Worm (Caenorhabditis elegans): ENCODE measurements around the gene F52C6.2.

F52C6.2 gene

ce11 chrII:1895762-1896161, 30.5 kb upstream of the F52C6.2 start, which contains the start of gene math-25:
Gene math-25, plus strand, starts transcription at chrII:1896062.
- TF ChIP-seq flt-1 (GFP tag; IDR thresholded peaks at IDR 0.05), result no peak
- no peak for TF ChIP-seq ztf-29 (GFP tag; IDR thresholded peaks at IDR 0.05)
- TF ChIP-seq ztf-23 (GFP tag; IDR thresholded peaks at IDR 0.05), result no peak
- no peak for TF ChIP-seq med-1 (GFP tag; optimal IDR thresholded peaks at IDR 0.05; ENCODE audit: insufficient read depth)
- TF ChIP-seq T22C8.4 (GFP tag; IDR thresholded peaks at IDR 0.05), result no peak
- no peak for TF ChIP-seq klf-2 (GFP tag; conservative IDR thresholded peaks at IDR 0.05)
- no peak for TF ChIP-seq ref-1 (GFP tag; conservative IDR thresholded peaks at IDR 0.05)
- no peak for TF ChIP-seq cog-1 (tag; optimal IDR thresholded peaks at IDR 0.05)
- TF ChIP-seq tab-1 (GFP tag; IDR thresholded peaks at IDR 0.05), result no peak

ce11 chrII:1897936-1898335, 28.3 kb upstream of the F52C6.2 start, which contains the start of gene C46F9.6:
Gene C46F9.6, plus strand, starts transcription at chrII:1898236.
- no peak for TF ChIP-seq cog-1 (tag; optimal IDR thresholded peaks at IDR 0.05)
- TF ChIP-seq ztf-23 (GFP tag; IDR thresholded peaks at IDR 0.05), result no peak
- TF ChIP-seq ztf-29 (GFP tag; IDR thresholded peaks at IDR 0.05), result no peak
- no peak for TF ChIP-seq flt-1 (GFP tag; IDR thresholded peaks at IDR 0.05)
- TF ChIP-seq med-1 (GFP tag; optimal IDR thresholded peaks at IDR 0.05; ENCODE audit: insufficient read depth), result no peak
- TF ChIP-seq ref-1 (GFP tag; conservative IDR thresholded peaks at IDR 0.05), result no peak
- TF ChIP-seq klf-2 (GFP tag; conservative IDR thresholded peaks at IDR 0.05), result no peak
- TF ChIP-seq tab-1 (GFP tag; IDR thresholded peaks at IDR 0.05), result no peak
- TF ChIP-seq T22C8.4 (GFP tag; IDR thresholded peaks at IDR 0.05), result no peak

- TF ChIP-seq ztf-29 (GFP tag; IDR thresholded peaks at IDR 0.05) (no peak), cog-1 (tag; optimal IDR thresholded peaks at IDR 0.05) (no peak), med-1 (GFP tag; optimal IDR thresholded peaks at IDR 0.05; ENCODE audit: insufficient read depth) (no peak), tab-1 (GFP tag; IDR thresholded peaks at IDR 0.05) (no peak), klf-2 (GFP tag; conservative IDR thresholded peaks at IDR 0.05) (no peak), flt-1 (GFP tag; IDR thresholded peaks at IDR 0.05) (no peak), ref-1 (GFP tag; conservative IDR thresholded peaks at IDR 0.05) (no peak), ztf-23 (GFP tag; IDR thresholded peaks at IDR 0.05) (no peak), T22C8.4 (GFP tag; IDR thresholded peaks at IDR 0.05) (no peak)
Observed at ce11 chrII:1899934-1900333, 26.3 kb upstream of the F52C6.2 start, which contains the start of gene math-24. Gene math-24, plus strand, starts transcription at chrII:1900234.

- TF ChIP-seq flt-1 (GFP tag; IDR thresholded peaks at IDR 0.05) (no peak), cog-1 (tag; optimal IDR thresholded peaks at IDR 0.05) (no peak), ztf-29 (GFP tag; IDR thresholded peaks at IDR 0.05) (no peak), klf-2 (GFP tag; conservative IDR thresholded peaks at IDR 0.05) (no peak), T22C8.4 (GFP tag; IDR thresholded peaks at IDR 0.05) (no peak), med-1 (GFP tag; optimal IDR thresholded peaks at IDR 0.05; ENCODE audit: insufficient read depth) (no peak), ztf-23 (GFP tag; IDR thresholded peaks at IDR 0.05) (no peak), tab-1 (GFP tag; IDR thresholded peaks at IDR 0.05) (no peak), ref-1 (GFP tag; conservative IDR thresholded peaks at IDR 0.05) (no peak)
Observed at ce11 chrII:1901981-1902380, 24.3 kb upstream of the F52C6.2 start, which contains the start of gene math-23. Gene math-23, plus strand, starts transcription at chrII:1902281.

ce11 chrII:1905104-1905503, 21.2 kb upstream of the F52C6.2 start, which contains the start of gene math-22:
Gene math-22, plus strand, starts transcription at chrII:1905404.
- TF ChIP-seq ref-1 (GFP tag; conservative IDR thresholded peaks at IDR 0.05), result no peak
- no peak for TF ChIP-seq T22C8.4 (GFP tag; IDR thresholded peaks at IDR 0.05)
- no peak for TF ChIP-seq med-1 (GFP tag; optimal IDR thresholded peaks at IDR 0.05; ENCODE audit: insufficient read depth)
- no peak for TF ChIP-seq klf-2 (GFP tag; conservative IDR thresholded peaks at IDR 0.05)
- no peak for TF ChIP-seq ztf-23 (GFP tag; IDR thresholded peaks at IDR 0.05)
- TF ChIP-seq cog-1 (tag; optimal IDR thresholded peaks at IDR 0.05), result no peak
- TF ChIP-seq tab-1 (GFP tag; IDR thresholded peaks at IDR 0.05), result no peak
- no peak for TF ChIP-seq flt-1 (GFP tag; IDR thresholded peaks at IDR 0.05)
- TF ChIP-seq ztf-29 (GFP tag; IDR thresholded peaks at IDR 0.05), result no peak

ce11 chrII:1912741-1913140, 13.5 kb upstream of the F52C6.2 start, which contains the start of gene math-31:
Gene math-31, minus strand, starts transcription at chrII:1912841.
- no peak for TF ChIP-seq tab-1 (GFP tag; IDR thresholded peaks at IDR 0.05)
- no peak for TF ChIP-seq cog-1 (tag; optimal IDR thresholded peaks at IDR 0.05)
- no peak for TF ChIP-seq flt-1 (GFP tag; IDR thresholded peaks at IDR 0.05)
- no peak for TF ChIP-seq T22C8.4 (GFP tag; IDR thresholded peaks at IDR 0.05)
- TF ChIP-seq med-1 (GFP tag; optimal IDR thresholded peaks at IDR 0.05; ENCODE audit: insufficient read depth), result no peak

DNA sequence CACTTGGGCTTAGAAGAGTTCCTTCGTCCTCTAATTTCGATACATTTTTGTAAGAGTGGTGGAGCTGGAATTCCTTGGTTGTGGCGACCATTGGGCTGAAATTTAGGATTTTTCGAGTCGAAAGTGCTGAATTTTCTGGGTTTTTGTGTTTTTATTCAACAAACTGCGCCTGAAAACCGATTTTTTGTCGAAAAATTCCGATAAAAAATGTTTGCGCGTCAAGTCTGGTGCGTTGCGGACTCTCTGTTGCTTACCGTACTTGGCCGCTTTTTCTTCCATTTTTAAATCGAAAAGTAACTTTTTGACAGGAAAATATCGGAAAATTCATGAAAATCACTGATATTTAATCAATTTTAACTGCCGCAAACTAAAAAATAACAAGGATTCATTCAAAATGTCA, 8.4 kb upstream of the F52C6.2 start, which contains the start of gene bath-4:
Gene bath-4, minus strand, starts transcription at position 101 of the 400 bp plus-strand sequence.
- TF ChIP-seq med-1 (GFP tag; optimal IDR thresholded peaks at IDR 0.05; ENCODE audit: insufficient read depth) (no peak), klf-2 (GFP tag; conservative IDR thresholded peaks at IDR 0.05) (no peak), ref-1 (GFP tag; conservative IDR thresholded peaks at IDR 0.05) (no peak), cog-1 (tag; optimal IDR thresholded peaks at IDR 0.05) (no peak), ztf-29 (GFP tag; IDR thresholded peaks at IDR 0.05) (no peak), T22C8.4 (GFP tag; IDR thresholded peaks at IDR 0.05) (no peak), ztf-23 (GFP tag; IDR thresholded peaks at IDR 0.05) (no peak), tab-1 (GFP tag; IDR thresholded peaks at IDR 0.05) (no peak), flt-1 (GFP tag; IDR thresholded peaks at IDR 0.05) (no peak)

DNA sequence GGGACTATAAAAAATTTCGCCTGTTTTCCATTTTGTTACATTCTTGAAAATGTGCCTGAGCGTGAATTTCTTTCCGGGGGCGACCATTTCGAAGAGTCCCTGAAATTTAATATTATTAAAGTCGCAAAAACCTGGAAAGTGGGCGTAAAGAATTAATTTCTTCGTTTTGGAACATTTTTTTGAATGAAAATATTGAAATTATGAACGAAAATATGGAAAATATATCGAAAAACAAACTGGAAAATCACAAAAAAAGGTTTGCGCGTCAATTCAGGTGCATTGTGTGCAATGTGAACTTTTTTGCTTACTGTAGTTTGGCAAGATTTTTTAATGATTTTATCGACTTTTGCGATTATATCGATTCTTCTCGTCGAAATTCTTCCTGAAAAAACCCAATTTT, 5.2 kb upstream of the F52C6.2 start, which contains the start of gene bath-7:
Gene bath-7, minus strand, starts transcription at position 101 of the 400 bp plus-strand sequence.
- TF ChIP-seq ztf-29 (GFP tag; IDR thresholded peaks at IDR 0.05), result no peak
- TF ChIP-seq ztf-23 (GFP tag; IDR thresholded peaks at IDR 0.05), result no peak
- TF ChIP-seq klf-2 (GFP tag; conservative IDR thresholded peaks at IDR 0.05), result no peak
- no peak for TF ChIP-seq T22C8.4 (GFP tag; IDR thresholded peaks at IDR 0.05)
- no peak for TF ChIP-seq tab-1 (GFP tag; IDR thresholded peaks at IDR 0.05)
- TF ChIP-seq flt-1 (GFP tag; IDR thresholded peaks at IDR 0.05), result no peak
- no peak for TF ChIP-seq cog-1 (tag; optimal IDR thresholded peaks at IDR 0.05)
- TF ChIP-seq med-1 (GFP tag; optimal IDR thresholded peaks at IDR 0.05; ENCODE audit: insufficient read depth), result no peak
- TF ChIP-seq ref-1 (GFP tag; conservative IDR thresholded peaks at IDR 0.05), result no peak

- TF ChIP-seq med-1 (GFP tag; optimal IDR thresholded peaks at IDR 0.05; ENCODE audit: insufficient read depth) (no peak), tab-1 (GFP tag; IDR thresholded peaks at IDR 0.05) (no peak), T22C8.4 (GFP tag; IDR thresholded peaks at IDR 0.05) (no peak), ref-1 (GFP tag; conservative IDR thresholded peaks at IDR 0.05) (no peak), klf-2 (GFP tag; conservative IDR thresholded peaks at IDR 0.05) (no peak), flt-1 (GFP tag; IDR thresholded peaks at IDR 0.05) (no peak), cog-1 (tag; optimal IDR thresholded peaks at IDR 0.05) (no peak), ztf-23 (GFP tag; IDR thresholded peaks at IDR 0.05) (no peak), ztf-29 (GFP tag; IDR thresholded peaks at IDR 0.05) (no peak)
Observed at ce11 chrII:1922665-1923187, 3.5 kb upstream of the F52C6.2 start, which contains the start of the genes bath-2 and F52C6.4. Gene bath-2, minus strand, starts transcription at chrII:1922765. Gene F52C6.4, plus strand, starts transcription at chrII:1923137.
